Worm (Caenorhabditis elegans) whole organism, L4 larva: ENCODE data around the gene cls-2.
"Not testable (repeated sequence)": the region's sequence is repeated elsewhere in the genome, so short reads cannot be mapped to it uniquely, and the experiment has no call there.

Experiments
- F37D6.2 ChIP-seq: sonication (generic microtip); optimal IDR thresholded peaks from 2 replicates; lab custom pipeline; 2016; ENCODE audit warnings: mild to moderate bottlenecking, missing genetic modification characterization, missing compliant biosample characterization
- Y48G9A.11 ChIP-seq: fragments of 200-800 bp; sonication (Bioruptor generic); IDR thresholded peaks from 2 replicates; pipeline ENCODE4 v1.3.6; 2022; ENCODE audit warnings: missing genetic modification reagents, missing genetic modification characterization, missing compliant biosample characterization
- aha-1 ChIP-seq: fragments of 150-350 bp; peaks from one replicate; lab custom pipeline; 2014; ENCODE audit warnings: missing biosample characterization, missing genetic modification characterization
- ceh-32 ChIP-seq: sonication (generic microtip); optimal IDR thresholded peaks from 2 replicates; lab custom pipeline; 2016; ENCODE audit warnings: mild to moderate bottlenecking, missing genetic modification characterization, missing compliant biosample characterization; ENCODE audit not compliant: poor library complexity
- ctbp-1 ChIP-seq: fragments of 200-800 bp; sonication (Bioruptor generic); IDR thresholded peaks from 2 replicates; pipeline ENCODE4 v1.3.6; 2022; ENCODE audit warnings: missing genetic modification reagents, missing genetic modification characterization, missing compliant biosample characterization
- daf-16 ChIP-seq, 3 experiments: sonication (generic microtip); optimal IDR thresholded peaks; 2 replicates each; lab custom pipeline; 2016 to 2017; ENCODE audit warnings: missing genetic modification characterization in 3 of 3, missing genetic modification reagents in 3 of 3, mild to moderate bottlenecking in 2 of 3, missing compliant biosample characterization in 2 of 3, missing biosample characterization in 1 of 3, moderate library complexity in 1 of 3
- dmd-6 ChIP-seq: fragments of 200-800 bp; sonication (Bioruptor generic); IDR thresholded peaks from 2 replicates; pipeline ENCODE4 v1.3.6; 2022; ENCODE audit warnings: missing genetic modification reagents, missing genetic modification characterization, missing compliant biosample characterization
- dve-1 ChIP-seq: sonication (generic microtip); optimal IDR thresholded peaks from 2 replicates; lab custom pipeline; 2017; ENCODE audit warnings: antibody characterized with exemption, mild to moderate bottlenecking, missing genetic modification characterization, missing compliant biosample characterization; ENCODE audit not compliant: insufficient read depth
- fos-1 ChIP-seq: fragments of 150-350 bp; optimal IDR thresholded peaks from 2 replicates; lab custom pipeline; 2014; ENCODE audit warnings: missing biosample characterization, missing genetic modification characterization
- hlh-11 ChIP-seq: fragments of 200-800 bp; sonication (Bioruptor generic); optimal IDR thresholded peaks from 2 replicates; lab custom pipeline; 2018; ENCODE audit warnings: mild to moderate bottlenecking, missing genetic modification characterization, missing compliant biosample characterization
- hlh-30 ChIP-seq: sonication (generic microtip); optimal IDR thresholded peaks from 2 replicates; lab custom pipeline; 2017; ENCODE audit warnings: antibody characterized with exemption, mild to moderate bottlenecking, missing genetic modification characterization, missing compliant biosample characterization; ENCODE audit not compliant: insufficient read depth
- lim-7 ChIP-seq: fragments of 200-800 bp; sonication (Bioruptor generic); IDR thresholded peaks from 2 replicates; pipeline ENCODE4 v1.3.6; 2022; ENCODE audit warnings: missing genetic modification characterization, missing compliant biosample characterization
- lin-38 ChIP-seq: fragments of 200-800 bp; sonication (Bioruptor generic); IDR thresholded peaks from 2 replicates; pipeline ENCODE4 v1.3.6; 2022; ENCODE audit warnings: missing genetic modification reagents, missing genetic modification characterization, missing compliant biosample characterization
- lsy-2 ChIP-seq, 2 experiments: fragments of 150-350 bp in 1 of 2; sonication (generic microtip) in 1 of 2; optimal IDR thresholded peaks; 2 replicates each; lab custom pipeline; 2014 to 2017; ENCODE audit warnings: missing biosample characterization in 2 of 2, missing genetic modification characterization in 2 of 2
- madf-9 ChIP-seq: fragments of 200-800 bp; sonication (Bioruptor generic); conservative IDR thresholded peaks from 2 replicates; pipeline ENCODE4 v1.3.6; 2022; ENCODE audit warnings: missing genetic modification reagents, missing genetic modification characterization, missing compliant biosample characterization
- mdl-1 ChIP-seq, 2 experiments: fragments of 150-350 bp in 1 of 2; sonication (generic microtip) in 1 of 2; optimal IDR thresholded peaks; 2 replicates each; lab custom pipeline; 2014 to 2017; ENCODE audit warnings: missing biosample characterization in 2 of 2, missing genetic modification characterization in 2 of 2
- mep-1 ChIP-seq: fragments of 150-350 bp; sonication (generic microtip); optimal IDR thresholded peaks from 3 replicates; lab custom pipeline; 2014; ENCODE audit warnings: missing biosample characterization, missing genetic modification characterization
- mes-2 ChIP-seq: sonication (generic microtip); optimal IDR thresholded peaks from 2 replicates; lab custom pipeline; 2016; ENCODE audit warnings: missing genotype, mild to moderate bottlenecking, missing genetic modification characterization, missing compliant biosample characterization; ENCODE audit not compliant: poor library complexity, severe bottlenecking
- mxl-3 ChIP-seq: fragments of 200-800 bp; sonication (Bioruptor generic); optimal IDR thresholded peaks from 2 replicates; lab custom pipeline; 2018; ENCODE audit warnings: mild to moderate bottlenecking, missing genetic modification characterization, missing compliant biosample characterization
- nhr-25 ChIP-seq: sonication (generic microtip); optimal IDR thresholded peaks from 2 replicates; lab custom pipeline; 2017; ENCODE audit warnings: missing genetic modification characterization, mild to moderate bottlenecking, missing compliant biosample characterization, antibody characterized with exemption, moderate library complexity, borderline replicate concordance; ENCODE audit not compliant: insufficient read depth
- nhr-28 ChIP-seq: fragments of 150-350 bp; optimal IDR thresholded peaks from 2 replicates; lab custom pipeline; 2014; ENCODE audit warnings: missing biosample characterization, missing genetic modification characterization
- nhr-48 ChIP-seq: sonication (generic microtip); optimal IDR thresholded peaks from 2 replicates; lab custom pipeline; 2016; ENCODE audit warnings: mild to moderate bottlenecking, missing genetic modification characterization, missing compliant biosample characterization
- pha-4 ChIP-seq, 2 experiments: fragments of 150-350 bp in 1 of 2; fragments of 200-800 bp in 1 of 2; sonication (Bioruptor generic) in 1 of 2; IDR thresholded peaks in 1 of 2; optimal IDR thresholded peaks in 1 of 2; 2 replicates each; pipeline versions ENCODE4 v1.3.6 to Lab custom; 2014 to 2022; ENCODE audit warnings: missing genetic modification characterization in 2 of 2, missing genetic modification reagents in 2 of 2, missing biosample characterization in 1 of 2, missing compliant biosample characterization in 1 of 2
- pqm-1 ChIP-seq: sonication (generic microtip); optimal IDR thresholded peaks from 2 replicates; lab custom pipeline; 2017; ENCODE audit warnings: missing biosample characterization, missing genetic modification characterization
- rbr-2 ChIP-seq: sonication (generic microtip); optimal IDR thresholded peaks from 2 replicates; lab custom pipeline; 2016; ENCODE audit warnings: missing genotype, missing genetic modification characterization, missing compliant biosample characterization
- spr-3 ChIP-seq: fragments of 200-800 bp; sonication (Bioruptor generic); optimal IDR thresholded peaks from 2 replicates; lab custom pipeline; 2018; ENCODE audit warnings: mild to moderate bottlenecking, missing genetic modification characterization, missing compliant biosample characterization
- unc-39 ChIP-seq: sonication (generic microtip); optimal IDR thresholded peaks from 2 replicates; lab custom pipeline; 2017; ENCODE audit warnings: missing biosample characterization, missing genetic modification characterization
- unc-62 ChIP-seq, 3 experiments: fragments of 150-350 bp in 1 of 3; sonication (generic microtip); optimal IDR thresholded peaks in 2 of 3; peaks in 1 of 3; 1 replicate in 1 of 3; 2 replicates in 2 of 3; lab custom pipeline; 2014 to 2017; ENCODE audit warnings: missing biosample characterization in 3 of 3, missing genetic modification characterization in 3 of 3, missing genetic modification reagents in 3 of 3, missing genotype in 1 of 3

Gene cls-2

DNA sequence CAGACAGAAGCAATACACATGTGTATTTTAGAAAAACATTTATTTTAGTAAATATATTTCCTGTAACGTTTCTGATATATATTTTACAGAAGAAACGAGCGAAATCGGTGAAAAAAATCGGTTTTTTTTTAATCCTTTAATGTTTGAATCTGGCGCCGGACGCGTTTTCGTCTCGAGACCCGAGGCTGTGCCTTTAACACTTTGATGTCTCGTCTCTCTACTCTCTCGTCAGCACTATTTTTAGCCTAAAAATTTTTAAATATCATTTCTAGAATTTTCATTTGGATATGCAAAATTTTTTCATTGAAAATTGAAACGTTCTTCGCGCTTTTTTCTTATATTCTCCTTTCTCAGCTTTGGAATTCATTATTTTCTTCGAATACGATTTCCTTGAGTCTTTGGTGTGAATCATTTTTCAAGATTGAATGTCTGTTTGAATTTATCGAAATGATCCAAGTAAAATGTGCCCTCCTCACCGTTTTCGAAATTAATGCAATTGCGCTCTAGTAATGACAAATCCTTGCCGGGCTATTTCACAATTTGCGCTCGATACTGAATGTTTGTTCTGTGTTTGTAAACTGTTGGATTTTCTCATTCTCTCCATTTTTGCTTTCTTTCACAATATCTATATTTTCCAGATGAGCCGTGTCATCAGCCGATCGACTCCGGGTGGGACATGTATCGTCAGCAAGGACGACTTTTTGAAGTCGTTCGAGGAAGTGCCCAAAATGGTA lies at the start of gene cls-2:
cls-2 (plus strand) TSS at position 635 of the 734 bp plus-strand sequence.
- TF ChIP-seq ctbp-1 (GFP tag; lab: Robert Waterston, UW), result 0 out of 2 replicates have a peak, but pooled peaks have one; percentile 14
- TF ChIP-seq hlh-30 (tag; lab: Kevin White, UChicago), result no peak
- TF ChIP-seq dmd-6 (GFP tag; lab: Robert Waterston, UW), result 0 out of 2 replicates have a peak, but pooled peaks have one; percentile 7
- TF ChIP-seq lim-7 (GFP tag; lab: Robert Waterston, UW), result peak; percentile 23; the same call in 1 of the 2 replicates

DNA sequence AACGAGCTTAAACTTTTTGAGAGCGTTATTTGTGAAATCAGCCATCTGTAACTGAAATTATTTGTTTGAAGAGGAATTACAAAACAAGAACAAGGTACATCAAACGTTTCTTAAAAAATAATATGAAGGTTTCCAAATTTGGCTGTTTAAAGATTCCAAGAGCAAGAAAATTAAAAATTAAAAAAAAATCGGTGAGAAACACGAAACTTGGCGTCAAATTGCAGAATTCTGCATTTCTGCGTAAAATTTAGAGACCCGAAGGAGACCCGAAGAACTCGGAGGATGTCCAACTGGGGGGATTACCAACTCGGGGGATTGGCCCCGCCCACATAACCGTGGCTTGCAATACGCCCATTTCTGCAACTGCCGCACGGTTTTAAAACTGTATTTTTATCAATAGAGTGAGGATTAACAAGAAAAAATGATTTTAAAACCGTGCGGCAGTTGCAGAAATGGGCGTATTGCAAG lies 48.9 kb upstream of the cls-2 start, which contains the start of gene rab-6.1:
rab-6.1 (minus strand) TSS at position 51 of the 468 bp plus-strand sequence.
- not testable (repeated sequence) for TF ChIP-seq F37D6.2; ceh-32 (tag; lab: Kevin White, UChicago); lsy-2 (tag; optimal IDR thresholded peaks at IDR 0.05; lab: Kevin White, UChicago)

DNA sequence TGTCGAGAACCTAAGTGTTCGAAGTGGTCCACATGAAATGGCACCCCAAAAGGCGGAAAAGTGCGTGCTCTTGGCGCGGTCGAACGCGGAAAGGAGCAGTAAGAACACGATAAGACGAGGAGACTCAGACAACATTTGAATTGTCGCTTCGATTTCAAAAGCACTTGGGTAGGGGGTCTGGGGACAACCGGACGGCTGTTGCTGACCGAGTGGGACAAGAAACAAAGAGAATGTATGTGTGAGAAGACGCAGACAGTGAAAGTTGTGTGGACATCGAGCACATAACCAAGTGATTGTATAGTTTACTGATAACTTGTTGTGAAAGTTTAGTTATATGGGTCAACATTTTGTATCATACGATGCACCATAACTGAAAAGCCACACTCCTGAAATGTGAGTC lies 47.7 kb upstream of the cls-2 start:
- no peak for TF ChIP-seq fos-1 (tag; lab: Kevin White, UChicago)
- TF ChIP-seq Y48G9A.11, result no peak
- TF ChIP-seq mep-1 (tag; lab: Kevin White, UChicago), result peak; percentile 20
- TF ChIP-seq daf-16 (GFP tag; optimal IDR thresholded peaks at IDR 0.05; lab: Kevin White, UChicago), result no peak
- peak; percentile 79 for TF ChIP-seq daf-16 (tag; optimal IDR thresholded peaks at IDR 0.05; lab: Kevin White, UChicago)
- peak; percentile 63; the same call in 1 of the 2 replicates for TF ChIP-seq madf-9 (GFP tag; lab: Robert Waterston, UW)
- peak; percentile 83 for TF ChIP-seq hlh-11 (tag; lab: Kevin White, UChicago)
- TF ChIP-seq pqm-1, result peak; percentile 17
- TF ChIP-seq aha-1 (tag; lab: Kevin White, UChicago), result peak; percentile 71
- TF ChIP-seq rbr-2 (tag; lab: Kevin White, UChicago), result peak; percentile 4
- peak in 1 of 2 experiments; percentile 12 for TF ChIP-seq mdl-1 (tag; optimal IDR thresholded peaks at IDR 0.05; lab: Kevin White, UChicago)
- no peak for TF ChIP-seq spr-3 (GFP tag; lab: Kevin White, UChicago)
- peak; percentile 48 for TF ChIP-seq dve-1 (tag; lab: Kevin White, UChicago)
- no peak for TF ChIP-seq pha-4 (GFP tag; IDR thresholded peaks at IDR 0.05; lab: Robert Waterston, UW)
- peak; percentile 6 for TF ChIP-seq pha-4 (tag; optimal IDR thresholded peaks at IDR 0.05; lab: Kevin White, UChicago)
- peak; percentile 27 for TF ChIP-seq mxl-3 (GFP tag; lab: Kevin White, UChicago)
- TF ChIP-seq mes-2 (tag; lab: Kevin White, UChicago), result peak; percentile 51
- TF ChIP-seq nhr-28 (tag; lab: Kevin White, UChicago), result peak; percentile 60
- peak; percentile 39 for TF ChIP-seq hlh-30 (tag; lab: Kevin White, UChicago)
- TF ChIP-seq lin-38 (GFP tag; lab: Robert Waterston, UW), result no peak

DNA sequence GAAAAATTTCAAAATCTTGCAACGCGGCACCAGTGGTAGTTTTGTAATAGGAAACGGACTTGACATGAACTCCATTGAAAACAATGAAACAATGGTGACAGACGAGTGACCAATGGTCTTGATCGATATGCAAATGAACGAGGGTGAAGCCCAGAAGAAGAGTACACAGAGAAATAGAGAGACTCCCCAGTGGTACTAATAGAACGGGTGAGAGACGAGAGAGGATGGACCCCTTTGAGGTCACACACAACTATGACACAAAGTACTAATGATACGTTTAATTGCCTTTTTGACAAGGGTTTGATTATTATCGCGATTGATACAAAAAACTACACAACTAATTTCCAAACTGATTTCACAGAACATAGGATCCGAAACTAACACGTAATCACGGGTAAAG lies 44.8 kb upstream of the cls-2 start, which contains the start of gene F59B2.8:
F59B2.8 (minus strand) TSS at position 151 of the 400 bp plus-strand sequence.
- no peak for TF ChIP-seq mxl-3 (GFP tag; lab: Kevin White, UChicago)
- TF ChIP-seq nhr-25 (tag; lab: Kevin White, UChicago), result no peak
- TF ChIP-seq nhr-28 (tag; lab: Kevin White, UChicago), result no peak
- TF ChIP-seq mdl-1 (tag; optimal IDR thresholded peaks at IDR 0.05; lab: Kevin White, UChicago), result no peak
- no peak for TF ChIP-seq unc-62 (GFP tag; optimal IDR thresholded peaks at IDR 0.05 in 1 of 2; lab: Kevin White, UChicago)
- TF ChIP-seq unc-62 (tag; optimal IDR thresholded peaks at IDR 0.05; lab: Kevin White, UChicago), result no peak
- peak; percentile 6 for TF ChIP-seq aha-1 (tag; lab: Kevin White, UChicago)
- TF ChIP-seq nhr-48 (tag; lab: Kevin White, UChicago), result no peak
- no peak for TF ChIP-seq unc-39 (tag; lab: Kevin White, UChicago)
- no peak for TF ChIP-seq ctbp-1 (GFP tag; lab: Robert Waterston, UW)
- peak; percentile 29 for TF ChIP-seq mes-2 (tag; lab: Kevin White, UChicago)
- no peak for TF ChIP-seq lim-7 (GFP tag; lab: Robert Waterston, UW)
